Worm (Caenorhabditis elegans) whole organism, L3 larva: Measurements from ENCODE around the gene arrd-4.

Source experiments
- ZK546.5 ChIP-seq: sonication (generic microtip); optimal IDR thresholded peaks from 2 replicates; lab custom pipeline; 2017; ENCODE audit warnings: missing biosample characterization, missing genetic modification characterization
- aly-2 ChIP-seq: fragments of 150-350 bp; optimal IDR thresholded peaks from 2 replicates; lab custom pipeline; 2014; ENCODE audit warnings: missing biosample characterization, missing genetic modification characterization
- ama-1 ChIP-seq: fragments of 150-350 bp; optimal IDR thresholded peaks from 2 replicates; lab custom pipeline; 2018
- ceh-16 ChIP-seq: sonication (generic microtip); optimal IDR thresholded peaks from 2 replicates; lab custom pipeline; 2017; ENCODE audit warnings: missing biosample characterization, missing genetic modification characterization
- ceh-28 ChIP-seq: fragments of 150-350 bp; optimal IDR thresholded peaks from 2 replicates; lab custom pipeline; 2014; ENCODE audit warnings: missing biosample characterization, missing genetic modification reagents, missing genetic modification characterization
- ceh-9 ChIP-seq: sonication (generic microtip); optimal IDR thresholded peaks from 2 replicates; lab custom pipeline; 2018; ENCODE audit warnings: missing biosample characterization, missing genetic modification characterization
- daf-12 ChIP-seq: fragments of 150-350 bp; optimal IDR thresholded peaks from 2 replicates; lab custom pipeline; 2014; ENCODE audit warnings: missing biosample characterization, missing genetic modification reagents, missing genetic modification characterization
- egl-5 ChIP-seq: fragments of 150-350 bp; optimal IDR thresholded peaks from 2 replicates; lab custom pipeline; 2017; ENCODE audit warnings: missing biosample characterization, missing genetic modification reagents, missing genetic modification characterization, inconsistent platforms
- elt-1 ChIP-seq: fragments of 150-350 bp; optimal IDR thresholded peaks from 2 replicates; lab custom pipeline; 2014; ENCODE audit warnings: missing biosample characterization, missing genetic modification characterization
- elt-2 ChIP-seq: sonication (generic microtip); optimal IDR thresholded peaks from 2 replicates; lab custom pipeline; 2016; ENCODE audit warnings: missing genetic modification reagents, mild to moderate bottlenecking, missing genetic modification characterization, missing compliant biosample characterization
- elt-3 ChIP-seq, 3 experiments: fragments of 150-350 bp in 1 of 3; sonication (generic microtip) in 2 of 3; optimal IDR thresholded peaks; 2 replicates in 2 of 3; 4 replicates in 1 of 3; lab custom pipeline; 2014 to 2017; ENCODE audit warnings: missing biosample characterization in 3 of 3, missing genetic modification characterization in 3 of 3
- eor-1 ChIP-seq, 2 experiments: fragments of 150-350 bp; optimal IDR thresholded peaks; 2 replicates each; lab custom pipeline; 2014 to 2018; ENCODE audit warnings: missing biosample characterization in 2 of 2, missing genetic modification characterization in 2 of 2
- fkh-2 ChIP-seq: fragments of 150-350 bp; optimal IDR thresholded peaks from 2 replicates; lab custom pipeline; 2014; ENCODE audit warnings: missing biosample characterization, missing genetic modification reagents, missing genetic modification characterization
- fos-1 ChIP-seq: fragments of 150-350 bp; optimal IDR thresholded peaks from 2 replicates; lab custom pipeline; 2014; ENCODE audit warnings: missing biosample characterization, missing genetic modification characterization
- hmg-11 ChIP-seq: sonication (generic microtip); optimal IDR thresholded peaks from 2 replicates; lab custom pipeline; 2016; ENCODE audit warnings: missing genetic modification characterization, missing compliant biosample characterization
- jun-1 ChIP-seq: fragments of 150-350 bp; optimal IDR thresholded peaks from 2 replicates; lab custom pipeline; 2014; ENCODE audit warnings: missing biosample characterization, missing genetic modification reagents, missing genetic modification characterization
- lin-39 ChIP-seq: fragments of 150-350 bp; optimal IDR thresholded peaks from 2 replicates; lab custom pipeline; 2018; ENCODE audit warnings: missing biosample characterization, missing genetic modification reagents, missing genetic modification characterization
- lsy-12 ChIP-seq: sonication (generic microtip); optimal IDR thresholded peaks from 2 replicates; lab custom pipeline; 2016; ENCODE audit warnings: mild to moderate bottlenecking, missing genetic modification characterization, missing compliant biosample characterization
- mml-1 ChIP-seq: fragments of 150-350 bp; sonication (generic microtip); optimal IDR thresholded peaks from 3 replicates; lab custom pipeline; 2014; ENCODE audit warnings: missing biosample characterization, missing genetic modification characterization
- nfya-1 ChIP-seq: sonication (generic microtip); optimal IDR thresholded peaks from 2 replicates; lab custom pipeline; 2017; ENCODE audit warnings: missing genetic modification characterization, mild to moderate bottlenecking, missing compliant biosample characterization, antibody characterized with exemption, moderate library complexity; ENCODE audit not compliant: insufficient read depth
- nhr-11 ChIP-seq: fragments of 150-350 bp; optimal IDR thresholded peaks from 2 replicates; lab custom pipeline; 2014; ENCODE audit warnings: missing biosample characterization, missing genetic modification characterization
- nhr-28 ChIP-seq: fragments of 150-350 bp; optimal IDR thresholded peaks from 2 replicates; lab custom pipeline; 2014; ENCODE audit warnings: missing biosample characterization, missing genetic modification characterization
- nhr-43 ChIP-seq: sonication (generic microtip); optimal IDR thresholded peaks from 2 replicates; lab custom pipeline; 2016; ENCODE audit warnings: mild to moderate bottlenecking, missing genetic modification characterization, missing compliant biosample characterization; ENCODE audit not compliant: poor library complexity, severe bottlenecking
- nhr-67 ChIP-seq: fragments of 150-350 bp; optimal IDR thresholded peaks from 2 replicates; lab custom pipeline; 2014; ENCODE audit warnings: missing biosample characterization, missing genetic modification characterization
- nhr-77 ChIP-seq: fragments of 150-350 bp; optimal IDR thresholded peaks from 2 replicates; lab custom pipeline; 2014; ENCODE audit warnings: missing biosample characterization, missing genetic modification characterization
- pqm-1 ChIP-seq: fragments of 150-350 bp; optimal IDR thresholded peaks from 2 replicates; lab custom pipeline; 2017; ENCODE audit warnings: missing biosample characterization, missing genetic modification characterization, inconsistent platforms
- sea-2 ChIP-seq: fragments of 150-350 bp; sonication (generic microtip); optimal IDR thresholded peaks from 4 replicates; lab custom pipeline; 2014; ENCODE audit warnings: missing biosample characterization, missing genetic modification reagents, missing genetic modification characterization
- skn-1 ChIP-seq: fragments of 150-350 bp; optimal IDR thresholded peaks from 2 replicates; lab custom pipeline; 2014; ENCODE audit warnings: missing biosample characterization, missing genetic modification characterization
- snpc-4 ChIP-seq: fragments of 150-350 bp; optimal IDR thresholded peaks from 2 replicates; lab custom pipeline; 2014; ENCODE audit warnings: missing biosample characterization, missing genetic modification characterization
- tbx-2 ChIP-seq: sonication (generic microtip); optimal IDR thresholded peaks from 2 replicates; lab custom pipeline; 2016; ENCODE audit warnings: mild to moderate bottlenecking, missing genetic modification characterization, missing compliant biosample characterization
- unc-39 ChIP-seq: sonication (generic microtip); optimal IDR thresholded peaks from 4 replicates; lab custom pipeline; 2017; ENCODE audit warnings: missing biosample characterization, missing genetic modification characterization
- unc-62 ChIP-seq: fragments of 150-350 bp; sonication (generic microtip); optimal IDR thresholded peaks from 4 replicates; lab custom pipeline; 2014; ENCODE audit warnings: missing biosample characterization, missing genetic modification reagents, missing genetic modification characterization
- ztf-11 ChIP-seq: fragments of 150-350 bp; optimal IDR thresholded peaks from 2 replicates; lab custom pipeline; 2014; ENCODE audit warnings: missing biosample characterization, missing genetic modification characterization
- ztf-4 ChIP-seq: fragments of 150-350 bp; optimal IDR thresholded peaks from 2 replicates; lab custom pipeline; 2014; ENCODE audit warnings: missing biosample characterization, missing genetic modification characterization

arrd-4 gene

ce11 chrII:9831033-9831432 lies 7.1 kb downstream of the arrd-4 start, which contains the start of gene ZK938.12:
ZK938.12 (plus strand) TSS chrII:9831333.
- no peak for TF ChIP-seq nhr-43
- TF ChIP-seq elt-3 (tag; optimal IDR thresholded peaks at IDR 0.05; lab: Kevin White, UChicago), result no peak
- no peak for TF ChIP-seq elt-1 (tag; lab: Kevin White, UChicago)
- no peak for TF ChIP-seq hmg-11
- TF ChIP-seq jun-1 (tag; lab: Kevin White, UChicago), result no peak
- TF ChIP-seq nfya-1 (tag; lab: Kevin White, UChicago), result no peak
- TF ChIP-seq nhr-67 (tag; lab: Kevin White, UChicago), result no peak
- TF ChIP-seq egl-5 (tag; lab: Kevin White, UChicago), result no peak
- TF ChIP-seq lsy-12 (tag; lab: Kevin White, UChicago), result no peak
- no peak for TF ChIP-seq nhr-77 (tag; lab: Kevin White, UChicago)
- no peak for TF ChIP-seq ceh-9 (tag; lab: Kevin White, UChicago)
- no peak for TF ChIP-seq daf-12
- no peak for TF ChIP-seq ceh-28
- TF ChIP-seq ceh-16 (tag; lab: Kevin White, UChicago), result no peak
- TF ChIP-seq eor-1 (tag; optimal IDR thresholded peaks at IDR 0.05; lab: Kevin White, UChicago), result no peak

ce11 chrII:9829108-9829507 lies 9.0 kb downstream of the arrd-4 start, which contains the start of gene ZK938.1:
ZK938.1 (plus strand) TSS chrII:9829408.
- no peak for TF ChIP-seq nfya-1 (tag; lab: Kevin White, UChicago)
- TF ChIP-seq jun-1 (tag; lab: Kevin White, UChicago), result no peak
- TF ChIP-seq, all 47 proteins: peak for 0

ce11 chrII:9828502-9828901 lies 9.6 kb downstream of the arrd-4 start:
- no peak for TF ChIP-seq jun-1 (tag; lab: Kevin White, UChicago)
- TF ChIP-seq nfya-1 (tag; lab: Kevin White, UChicago), result no peak

- TF ChIP-seq ZK546.5 (tag; lab: Kevin White, UChicago) (no peak), mml-1 (no peak)
- TF ChIP-seq, all 47 proteins: peak for 0
Observed at ce11 chrII:9827852-9828251, 10.3 kb downstream of the arrd-4 start, which contains the start of gene eyg-1. eyg-1 (minus strand) TSS chrII:9827952.

ce11 chrII:9826946-9827345 lies 11.2 kb downstream of the arrd-4 start:
- TF ChIP-seq nhr-11 (tag; lab: Kevin White, UChicago) (no peak), nfya-1 (tag; lab: Kevin White, UChicago) (no peak), tbx-2 (tag; lab: Kevin White, UChicago) (no peak), nhr-28 (tag; lab: Kevin White, UChicago) (no peak), daf-12 (no peak), aly-2 (tag; lab: Kevin White, UChicago) (no peak), fkh-2 (no peak), nhr-67 (tag; lab: Kevin White, UChicago) (no peak), jun-1 (tag; lab: Kevin White, UChicago) (no peak), ztf-4 (tag; lab: Kevin White, UChicago) (no peak), nhr-43 (no peak), hmg-11 (no peak), elt-1 (tag; lab: Kevin White, UChicago) (no peak), lin-39 (tag; lab: Kevin White, UChicago) (no peak), ceh-16 (tag; lab: Kevin White, UChicago) (no peak), sea-2 (GFP tag; lab: Kevin White, UChicago) (no peak), ztf-11 (tag; lab: Kevin White, UChicago) (no peak), unc-39 (tag; lab: Kevin White, UChicago) (no peak), ama-1 (lab: Kevin White, UChicago) (no peak)

ce11 chrII:9807519-9807972 lies 30.6 kb downstream of the arrd-4 start, which contains the start of gene cyp-13A8:
cyp-13A8 (minus strand) TSS chrII:9807569.
- no peak for TF ChIP-seq fos-1 (tag; lab: Kevin White, UChicago)
- peak; percentile 74 for TF ChIP-seq elt-2 (tag; lab: Kevin White, UChicago)
- no peak for TF ChIP-seq skn-1 (tag; lab: Kevin White, UChicago)
- peak in 1 of 3 experiments; percentile 14 for TF ChIP-seq elt-3 (tag; optimal IDR thresholded peaks at IDR 0.05; lab: Kevin White, UChicago)
- TF ChIP-seq snpc-4 (tag; lab: Kevin White, UChicago), result no peak
- no peak for TF ChIP-seq unc-62 (GFP tag; lab: Kevin White, UChicago)
- peak; percentile 89 for TF ChIP-seq pqm-1 (tag; lab: Kevin White, UChicago)
